Worm (Caenorhabditis elegans) whole organism, young adult: ENCODE measurements around the gene C02F4.4.

ENCODE experiments used
- B0035.1 ChIP-seq: sonication (generic microtip); optimal IDR thresholded peaks from 2 replicates; lab custom pipeline; 2016; ENCODE audit warnings: missing genetic modification characterization, mild to moderate bottlenecking, missing compliant biosample characterization, missing genotype, missing genetic modification reagents
- F55B11.4 ChIP-seq: sonication (generic microtip); optimal IDR thresholded peaks from 2 replicates; lab custom pipeline; 2016; ENCODE audit warnings: missing compliant biosample characterization, missing genetic modification characterization, borderline replicate concordance; ENCODE audit not compliant: insufficient read depth
- aptf-2 ChIP-seq: fragments of 200-800 bp; sonication (Bioruptor generic); conservative IDR thresholded peaks from 2 replicates; pipeline ENCODE4 v1.3.6; 2022; ENCODE audit warnings: missing genetic modification reagents, missing genetic modification characterization, missing compliant biosample characterization
- atf-7 ChIP-seq: sonication (generic microtip); optimal IDR thresholded peaks from 2 replicates; lab custom pipeline; 2017; ENCODE audit warnings: mild to moderate bottlenecking, missing genetic modification characterization, missing compliant biosample characterization
- cebp-2 ChIP-seq: fragments of 200-800 bp; sonication (Bioruptor generic); IDR thresholded peaks from 2 replicates; pipeline ENCODE4 v1.3.6; 2022; ENCODE audit warnings: missing genetic modification characterization, missing compliant biosample characterization
- ceh-40 ChIP-seq: fragments of 200-800 bp; sonication (Bioruptor generic); IDR thresholded peaks from 2 replicates; pipeline ENCODE4 v1.3.6; 2022; ENCODE audit warnings: missing genetic modification characterization, missing compliant biosample characterization
- dpl-1 ChIP-seq: fragments of 150-350 bp; optimal IDR thresholded peaks from 2 replicates; lab custom pipeline; 2014; ENCODE audit warnings: missing biosample characterization, missing genetic modification reagents, missing genetic modification characterization
- fkh-3 ChIP-seq: sonication (generic microtip); optimal IDR thresholded peaks from 2 replicates; lab custom pipeline; 2016; ENCODE audit warnings: mild to moderate bottlenecking, missing genetic modification characterization, missing compliant biosample characterization
- let-526 ChIP-seq: fragments of 200-800 bp; sonication (Bioruptor generic); IDR thresholded peaks from 2 replicates; pipeline ENCODE4 v1.3.6; 2022; ENCODE audit warnings: missing genetic modification reagents, missing genetic modification characterization, missing compliant biosample characterization
- lin-26 ChIP-seq: fragments of 200-800 bp; sonication (Bioruptor generic); IDR thresholded peaks from 2 replicates; pipeline ENCODE4 v1.3.6; 2022; ENCODE audit warnings: missing genetic modification reagents, missing genetic modification characterization, missing compliant biosample characterization
- nfyb-1 ChIP-seq: fragments of 200-800 bp; sonication (Bioruptor generic); IDR thresholded peaks from 2 replicates; pipeline ENCODE4 v1.3.6; 2022; ENCODE audit warnings: missing genetic modification reagents, missing genetic modification characterization, missing compliant biosample characterization
- snpc-1.3 ChIP-seq: sonication (generic microtip); optimal IDR thresholded peaks from 2 replicates; lab custom pipeline; 2017; ENCODE audit warnings: missing genetic modification characterization, mild to moderate bottlenecking, missing compliant biosample characterization, antibody characterized with exemption, moderate library complexity, missing genotype, missing genetic modification reagents; ENCODE audit not compliant: insufficient read depth
- tbp1 ChIP-seq: fragments of 200-800 bp; sonication (Bioruptor generic); optimal IDR thresholded peaks from 2 replicates; lab custom pipeline; 2018; ENCODE audit warnings: mild to moderate bottlenecking, missing genetic modification characterization, missing compliant biosample characterization
- unc-62 ChIP-seq: fragments of 150-350 bp; optimal IDR thresholded peaks from 2 replicates; lab custom pipeline; 2014; ENCODE audit warnings: missing biosample characterization, missing genetic modification reagents, missing genetic modification characterization

DNA sequence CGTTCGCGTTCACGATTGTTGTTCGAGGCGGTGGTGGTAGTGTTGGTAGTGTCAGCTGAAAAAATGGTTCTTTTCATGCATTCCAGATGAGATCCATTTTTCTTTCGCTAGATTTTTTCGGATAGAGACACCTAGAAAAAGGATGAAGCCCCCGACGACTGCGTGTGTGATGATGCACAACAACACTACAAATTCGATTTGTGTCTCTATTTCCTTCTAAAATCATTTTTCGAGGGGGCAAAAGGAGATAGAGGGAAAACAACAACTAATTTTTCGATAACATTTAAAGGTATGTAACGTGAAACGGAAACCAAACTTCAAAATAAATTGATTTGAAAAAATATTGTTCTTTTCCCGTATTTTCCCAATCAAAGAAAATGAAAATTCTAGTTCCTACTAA is 14.5 kb downstream of the C02F4.4 start:
- TF ChIP-seq F55B11.4, result no peak
- no peak for TF ChIP-seq let-526 (GFP tag; lab: Robert Waterston, UW)
- TF ChIP-seq tbp1 (GFP tag; lab: Kevin White, UChicago), result no peak
- TF ChIP-seq atf-7 (tag; lab: Kevin White, UChicago), result no peak
- no peak for TF ChIP-seq snpc-1.3 (tag; lab: Kevin White, UChicago)
- TF ChIP-seq nfyb-1 (GFP tag; lab: Robert Waterston, UW), result no peak
- TF ChIP-seq fkh-3 (tag; lab: Kevin White, UChicago), result no peak
- no peak for TF ChIP-seq lin-26 (GFP tag; lab: Robert Waterston, UW)
- TF ChIP-seq ceh-40 (GFP tag; lab: Robert Waterston, UW), result no peak
- no peak for TF ChIP-seq cebp-2 (GFP tag; lab: Robert Waterston, UW)
- TF ChIP-seq unc-62, result no peak
- TF ChIP-seq dpl-1 (GFP tag; lab: Kevin White, UChicago), result no peak
- no peak for TF ChIP-seq B0035.1 (tag; lab: Kevin White, UChicago)
- no peak for TF ChIP-seq aptf-2 (GFP tag; lab: Robert Waterston, UW)
